Worm (Caenorhabditis elegans) whole organism, L2 larva: ENCODE data around the gene dph-3.

ENCODE experiments used
- C34F6.9 ChIP-seq: fragments of 150-350 bp; optimal IDR thresholded peaks from 2 replicates; lab custom pipeline; 2014; ENCODE audit warnings: missing biosample characterization, missing genetic modification characterization
- alr-1 ChIP-seq: fragments of 150-350 bp; optimal IDR thresholded peaks from 2 replicates; lab custom pipeline; 2014; ENCODE audit warnings: missing biosample characterization, missing genetic modification characterization
- ceh-82 ChIP-seq: fragments of 150-350 bp; optimal IDR thresholded peaks from 2 replicates; lab custom pipeline; 2014; ENCODE audit warnings: missing biosample characterization, missing genetic modification characterization
- crh-2 ChIP-seq: sonication (generic microtip); optimal IDR thresholded peaks from 2 replicates; lab custom pipeline; 2017; ENCODE audit warnings: missing biosample characterization, missing genetic modification characterization
- nhr-21 ChIP-seq: fragments of 150-350 bp; optimal IDR thresholded peaks from 2 replicates; lab custom pipeline; 2014; ENCODE audit warnings: missing biosample characterization, missing genetic modification characterization
- nhr-237 ChIP-seq: fragments of 150-350 bp; optimal IDR thresholded peaks from 2 replicates; lab custom pipeline; 2014; ENCODE audit warnings: missing biosample characterization, missing genetic modification characterization
- skn-1 ChIP-seq: sonication (generic microtip); optimal IDR thresholded peaks from 2 replicates; lab custom pipeline; 2017; ENCODE audit warnings: missing biosample characterization, missing genetic modification characterization

dph-3 gene

ce11 chrIV:9757425-9757740 is 50.4 kb downstream of the dph-3 start, which contains the start of gene nhr-97:
Gene nhr-97, plus strand, starts transcription at chrIV:9757641.
- TF ChIP-seq crh-2 (no peak), skn-1 (tag; lab: Kevin White, UChicago) (no peak), nhr-237 (tag; lab: Kevin White, UChicago) (no peak), C34F6.9 (tag; lab: Kevin White, UChicago) (no peak), ceh-82 (no peak), nhr-21 (tag; lab: Kevin White, UChicago) (no peak), alr-1 (tag; lab: Kevin White, UChicago) (no peak)
